Fruit fly (Drosophila melanogaster): ENCODE data around the gene yellow-g.

DNA sequence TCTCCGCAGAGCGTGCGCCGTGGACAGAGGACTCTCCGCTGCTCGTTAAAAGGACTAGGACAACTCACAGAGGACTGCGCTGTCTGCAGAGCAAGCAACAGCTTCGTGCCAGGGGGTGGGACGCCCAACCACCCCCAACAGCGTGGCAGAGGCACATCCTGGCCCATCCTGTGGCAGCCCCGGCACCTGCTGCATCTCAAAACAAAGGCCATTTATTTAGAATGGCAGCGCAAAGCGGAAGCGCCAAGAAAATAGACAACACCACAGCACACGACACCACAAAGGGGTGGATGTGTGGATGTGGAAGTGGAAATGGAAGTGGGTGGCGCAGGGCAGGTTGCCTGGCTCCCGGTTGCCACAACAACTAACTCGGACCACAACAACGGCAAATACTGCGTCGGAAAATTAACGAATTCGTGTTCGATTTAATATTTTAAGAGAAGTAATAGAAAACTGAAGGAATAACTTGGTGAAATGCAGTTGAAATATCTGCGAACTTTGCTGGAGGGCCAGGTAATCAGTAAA lies 43.3 kb downstream of the yellow-g start, which contains the start of gene Oseg2:
- TF ChIP-seq Blimp-1 (GFP tag; optimal IDR thresholded peaks at IDR 0.05) (no peak), CG11762 (GFP tag; optimal IDR thresholded peaks at IDR 0.05; ENCODE audit: insufficient read depth) (no peak), CG31627 (GFP tag; optimal IDR thresholded peaks at IDR 0.05) (no peak), Sox102F (GFP tag; optimal IDR thresholded peaks at IDR 0.05) (no peak), Met (GFP tag; optimal IDR thresholded peaks at IDR 0.05) (no peak), Lpt (GFP tag; optimal IDR thresholded peaks at IDR 0.05) (no peak), CG3032 (tag; optimal IDR thresholded peaks at IDR 0.05) (no peak), fd59A (GFP tag; optimal IDR thresholded peaks at IDR 0.05) (no peak), Sox14 (GFP tag; optimal IDR thresholded peaks at IDR 0.05) (no peak)

All from whole organism, prepupa.